Fruit fly (Drosophila melanogaster): ENCODE measurements around the gene sloth2.
A peak's percentile ranks its signal among the peaks of the same experiment; 100 is the strongest.

Gene sloth2

DNA sequence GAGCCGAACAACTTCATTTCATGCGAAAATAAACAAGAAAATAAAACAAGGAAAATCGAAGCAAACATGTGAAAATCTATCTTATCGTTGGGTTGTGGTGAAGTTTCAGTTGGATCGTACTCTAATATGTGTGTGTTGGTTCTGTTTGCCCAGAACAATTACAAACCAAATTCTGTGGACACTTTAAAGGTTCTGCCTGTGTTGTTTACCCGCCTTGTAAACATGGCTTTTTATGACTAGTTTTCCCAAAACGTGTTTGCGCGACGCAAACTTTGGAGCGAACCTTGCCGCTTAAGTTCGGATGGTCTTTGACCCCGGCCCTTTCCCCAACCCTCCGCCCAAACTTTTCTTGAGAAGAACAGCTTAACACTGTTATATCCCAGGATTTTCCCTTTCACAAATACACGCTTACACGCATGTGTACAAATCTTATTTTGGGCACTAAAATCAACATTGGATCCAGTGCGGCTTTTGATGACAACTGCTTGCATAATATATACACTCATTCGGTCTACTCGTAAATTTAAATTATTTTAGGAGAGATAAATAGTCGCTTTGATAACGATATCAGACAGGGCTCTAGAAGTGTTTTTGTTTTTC is 7.0 kb upstream of the sloth2 start (continued):
- TF ChIP-seq CG10147 (GFP tag; optimal IDR thresholded peaks at IDR 0.05) (peak; percentile 41), E2f2 (GFP tag; IDR thresholded peaks at IDR 0.05) (peak; percentile 65), CG13775 (GFP tag; optimal IDR thresholded peaks at IDR 0.05) (peak; percentile 75), dimm (GFP tag; IDR thresholded peaks at IDR 0.05) (0 out of 2 replicates have a peak, but pooled peaks have one; percentile 7), gfzf (GFP tag; optimal IDR thresholded peaks at IDR 0.05) (no peak), CG8944 (GFP tag; optimal IDR thresholded peaks at IDR 0.05) (peak; percentile 86), CG16779 (GFP tag; IDR thresholded peaks at IDR 0.05) (0 out of 2 replicates have a peak, but pooled peaks have one; percentile 42), CG16863 (GFP tag; optimal IDR thresholded peaks at IDR 0.05) (peak; percentile 90), p53 (GFP tag; optimal IDR thresholded peaks at IDR 0.05) (peak; percentile 81), chif (GFP tag; optimal IDR thresholded peaks at IDR 0.05) (peak; percentile 82 to 84), chinmo (GFP tag; IDR thresholded peaks at IDR 0.05; ENCODE audit: partially characterized antibody) (no peak), Sin3A (optimal IDR thresholded peaks at IDR 0.05) (no peak), Elba2 (GFP tag; optimal IDR thresholded peaks at IDR 0.05) (no peak), CG13123 (GFP tag; optimal IDR thresholded peaks at IDR 0.05) (peak; percentile 93), Stat92E (GFP tag; optimal IDR thresholded peaks at IDR 0.05) (peak in 1 of 3 experiments; percentile 85), CG10431 (GFP tag; optimal IDR thresholded peaks at IDR 0.05) (peak; percentile 90), CG11456 (GFP tag; IDR thresholded peaks at IDR 0.05) (peak; percentile 81), zen (tag; optimal IDR thresholded peaks at IDR 0.05) (peak; percentile 74), mld (GFP tag; IDR thresholded peaks at IDR 0.05; ENCODE audit: partially characterized antibody) (no peak), crc (GFP tag; optimal IDR thresholded peaks at IDR 0.05) (peak; percentile 74), Sox102F (GFP tag; optimal IDR thresholded peaks at IDR 0.05) (peak; percentile 46), CG12769 (tag; optimal IDR thresholded peaks at IDR 0.05) (peak; percentile 75), slp2 (GFP tag; optimal IDR thresholded peaks at IDR 0.05) (peak; percentile 68), Camta (GFP tag; optimal IDR thresholded peaks at IDR 0.05) (peak; percentile 90), CG33557 (GFP tag; optimal IDR thresholded peaks at IDR 0.05) (peak; percentile 98), CG18262 (tag; optimal IDR thresholded peaks at IDR 0.05) (peak; percentile 85), toy (GFP tag; IDR thresholded peaks at IDR 0.05) (peak; percentile 49; the same call in 1 of the 2 replicates), al (GFP tag; IDR thresholded peaks at IDR 0.05) (no peak; the same call in 1 of the 2 replicates), Atf-2 (GFP tag; optimal IDR thresholded peaks at IDR 0.05) (peak; percentile 88), CG34422 (GFP tag; IDR thresholded peaks at IDR 0.05) (peak; percentile 25; the same call in 1 of the 3 replicates), scrt (GFP tag; optimal IDR thresholded peaks at IDR 0.05) (peak; percentile 67), CG9817 (tag; optimal IDR thresholded peaks at IDR 0.05) (peak; percentile 44), ci (GFP tag; IDR thresholded peaks at IDR 0.05) (peak; percentile 89), ab (GFP tag; optimal IDR thresholded peaks at IDR 0.05) (no peak), CG15269 (tag; optimal IDR thresholded peaks at IDR 0.05) (peak; percentile 67), CG8089 (GFP tag; optimal IDR thresholded peaks at IDR 0.05) (peak; percentile 94), stwl (tag; optimal IDR thresholded peaks at IDR 0.05) (peak; percentile 53), CG15696 (tag; optimal IDR thresholded peaks at IDR 0.05) (peak; percentile 98), CG13624 (GFP tag; optimal IDR thresholded peaks at IDR 0.05) (peak; percentile 73), CG3065 (GFP tag; optimal IDR thresholded peaks at IDR 0.05) (peak; percentile 90), HmgZ (tag; optimal IDR thresholded peaks at IDR 0.05) (peak; percentile 83), CG12299 (tag; optimal IDR thresholded peaks at IDR 0.05) (peak; percentile 83), Dad (GFP tag; optimal IDR thresholded peaks at IDR 0.05) (peak; percentile 46), Deaf1 (tag; optimal IDR thresholded peaks at IDR 0.05) (peak; percentile 19), ems (GFP tag; optimal IDR thresholded peaks at IDR 0.05) (peak; percentile 61), dm (GFP tag; optimal IDR thresholded peaks at IDR 0.05) (peak; percentile 72), CG31441 (GFP tag; IDR thresholded peaks at IDR 0.05) (peak; percentile 77), lmd (GFP tag; IDR thresholded peaks at IDR 0.05) (peak; percentile 29; the same call in 1 of the 2 replicates), ro (GFP tag; IDR thresholded peaks at IDR 0.05) (no peak), kay (GFP tag; optimal IDR thresholded peaks at IDR 0.05) (peak; percentile 75)
